Worm (Caenorhabditis elegans) whole organism, L3 larva: ENCODE results near the gene Y67H2A.7.

ENCODE experiments used
- ama-1 ChIP-seq: fragments of 150-350 bp; optimal IDR thresholded peaks from 2 replicates; lab custom pipeline; 2018
- ceh-16 ChIP-seq: sonication (generic microtip); optimal IDR thresholded peaks from 2 replicates; lab custom pipeline; 2017; ENCODE audit warnings: missing biosample characterization, missing genetic modification characterization
- ceh-82 ChIP-seq: fragments of 150-350 bp; optimal IDR thresholded peaks from 2 replicates; lab custom pipeline; 2014; ENCODE audit warnings: missing biosample characterization, missing genetic modification characterization
- daf-12 ChIP-seq: fragments of 150-350 bp; optimal IDR thresholded peaks from 2 replicates; lab custom pipeline; 2014; ENCODE audit warnings: missing biosample characterization, missing genetic modification reagents, missing genetic modification characterization
- egl-27 ChIP-seq: sonication (generic microtip); optimal IDR thresholded peaks from 4 replicates; lab custom pipeline; 2017; ENCODE audit warnings: missing biosample characterization, missing genetic modification reagents, missing genetic modification characterization
- egl-5 ChIP-seq: fragments of 150-350 bp; optimal IDR thresholded peaks from 2 replicates; lab custom pipeline; 2017; ENCODE audit warnings: missing biosample characterization, missing genetic modification reagents, missing genetic modification characterization, inconsistent platforms
- elt-1 ChIP-seq: fragments of 150-350 bp; optimal IDR thresholded peaks from 2 replicates; lab custom pipeline; 2014; ENCODE audit warnings: missing biosample characterization, missing genetic modification characterization
- elt-2 ChIP-seq: sonication (generic microtip); optimal IDR thresholded peaks from 2 replicates; lab custom pipeline; 2016; ENCODE audit warnings: missing genetic modification reagents, mild to moderate bottlenecking, missing genetic modification characterization, missing compliant biosample characterization
- elt-3 ChIP-seq, 3 experiments: fragments of 150-350 bp in 1 of 3; sonication (generic microtip) in 2 of 3; optimal IDR thresholded peaks; 2 replicates in 2 of 3; 4 replicates in 1 of 3; lab custom pipeline; 2014 to 2017; ENCODE audit warnings: missing biosample characterization in 3 of 3, missing genetic modification characterization in 3 of 3
- eor-1 ChIP-seq, 2 experiments: fragments of 150-350 bp; optimal IDR thresholded peaks; 2 replicates each; lab custom pipeline; 2014 to 2018; ENCODE audit warnings: missing biosample characterization in 2 of 2, missing genetic modification characterization in 2 of 2
- fkh-10 ChIP-seq: sonication (generic microtip); optimal IDR thresholded peaks from 2 replicates; lab custom pipeline; 2017; ENCODE audit warnings: missing biosample characterization, missing genetic modification reagents, missing genetic modification characterization
- fkh-2 ChIP-seq: fragments of 150-350 bp; optimal IDR thresholded peaks from 2 replicates; lab custom pipeline; 2014; ENCODE audit warnings: missing biosample characterization, missing genetic modification reagents, missing genetic modification characterization
- fos-1 ChIP-seq: fragments of 150-350 bp; optimal IDR thresholded peaks from 2 replicates; lab custom pipeline; 2014; ENCODE audit warnings: missing biosample characterization, missing genetic modification characterization
- hmg-11 ChIP-seq: sonication (generic microtip); optimal IDR thresholded peaks from 2 replicates; lab custom pipeline; 2016; ENCODE audit warnings: missing genetic modification characterization, missing compliant biosample characterization
- jun-1 ChIP-seq: fragments of 150-350 bp; optimal IDR thresholded peaks from 2 replicates; lab custom pipeline; 2014; ENCODE audit warnings: missing biosample characterization, missing genetic modification reagents, missing genetic modification characterization
- lin-39 ChIP-seq: fragments of 150-350 bp; optimal IDR thresholded peaks from 2 replicates; lab custom pipeline; 2018; ENCODE audit warnings: missing biosample characterization, missing genetic modification reagents, missing genetic modification characterization
- lsy-12 ChIP-seq: sonication (generic microtip); optimal IDR thresholded peaks from 2 replicates; lab custom pipeline; 2016; ENCODE audit warnings: mild to moderate bottlenecking, missing genetic modification characterization, missing compliant biosample characterization
- mdl-1 ChIP-seq: fragments of 150-350 bp; optimal IDR thresholded peaks from 2 replicates; lab custom pipeline; 2014; ENCODE audit warnings: missing biosample characterization, missing genetic modification characterization
- mml-1 ChIP-seq: fragments of 150-350 bp; sonication (generic microtip); optimal IDR thresholded peaks from 3 replicates; lab custom pipeline; 2014; ENCODE audit warnings: missing biosample characterization, missing genetic modification characterization
- nfya-1 ChIP-seq: sonication (generic microtip); optimal IDR thresholded peaks from 2 replicates; lab custom pipeline; 2017; ENCODE audit warnings: missing genetic modification characterization, mild to moderate bottlenecking, missing compliant biosample characterization, antibody characterized with exemption, moderate library complexity; ENCODE audit not compliant: insufficient read depth
- nhr-11 ChIP-seq: fragments of 150-350 bp; optimal IDR thresholded peaks from 2 replicates; lab custom pipeline; 2014; ENCODE audit warnings: missing biosample characterization, missing genetic modification characterization
- nhr-12 ChIP-seq: fragments of 150-350 bp; optimal IDR thresholded peaks from 2 replicates; lab custom pipeline; 2014; ENCODE audit warnings: missing biosample characterization, missing genetic modification characterization
- nhr-23 ChIP-seq: fragments of 150-350 bp; optimal IDR thresholded peaks from 2 replicates; lab custom pipeline; 2014; ENCODE audit warnings: missing biosample characterization, missing genetic modification reagents, missing genetic modification characterization
- nhr-237 ChIP-seq: fragments of 150-350 bp; optimal IDR thresholded peaks from 2 replicates; lab custom pipeline; 2014; ENCODE audit warnings: missing biosample characterization, missing genetic modification characterization
- nhr-25 ChIP-seq: sonication (generic microtip); optimal IDR thresholded peaks from 2 replicates; lab custom pipeline; 2017; ENCODE audit warnings: missing biosample characterization, missing genetic modification characterization
- nhr-28 ChIP-seq: fragments of 150-350 bp; optimal IDR thresholded peaks from 2 replicates; lab custom pipeline; 2014; ENCODE audit warnings: missing biosample characterization, missing genetic modification characterization
- nhr-43 ChIP-seq: sonication (generic microtip); optimal IDR thresholded peaks from 2 replicates; lab custom pipeline; 2016; ENCODE audit warnings: mild to moderate bottlenecking, missing genetic modification characterization, missing compliant biosample characterization; ENCODE audit not compliant: poor library complexity, severe bottlenecking
- nhr-67 ChIP-seq: fragments of 150-350 bp; optimal IDR thresholded peaks from 2 replicates; lab custom pipeline; 2014; ENCODE audit warnings: missing biosample characterization, missing genetic modification characterization
- nhr-76 ChIP-seq: fragments of 150-350 bp; sonication (generic microtip); optimal IDR thresholded peaks from 5 replicates; lab custom pipeline; 2014; ENCODE audit warnings: missing biosample characterization, missing genetic modification characterization
- pha-4 ChIP-seq: fragments of 150-350 bp; optimal IDR thresholded peaks from 2 replicates; lab custom pipeline; 2014; ENCODE audit warnings: missing biosample characterization, missing genetic modification reagents, missing genetic modification characterization
- pqm-1 ChIP-seq: fragments of 150-350 bp; optimal IDR thresholded peaks from 2 replicates; lab custom pipeline; 2017; ENCODE audit warnings: missing biosample characterization, missing genetic modification characterization, inconsistent platforms
- sea-2 ChIP-seq: fragments of 150-350 bp; sonication (generic microtip); optimal IDR thresholded peaks from 4 replicates; lab custom pipeline; 2014; ENCODE audit warnings: missing biosample characterization, missing genetic modification reagents, missing genetic modification characterization
- skn-1 ChIP-seq: fragments of 150-350 bp; optimal IDR thresholded peaks from 2 replicates; lab custom pipeline; 2014; ENCODE audit warnings: missing biosample characterization, missing genetic modification characterization
- snpc-4 ChIP-seq: fragments of 150-350 bp; optimal IDR thresholded peaks from 2 replicates; lab custom pipeline; 2014; ENCODE audit warnings: missing biosample characterization, missing genetic modification characterization
- tbx-2 ChIP-seq: sonication (generic microtip); optimal IDR thresholded peaks from 2 replicates; lab custom pipeline; 2016; ENCODE audit warnings: mild to moderate bottlenecking, missing genetic modification characterization, missing compliant biosample characterization
- unc-39 ChIP-seq: sonication (generic microtip); optimal IDR thresholded peaks from 4 replicates; lab custom pipeline; 2017; ENCODE audit warnings: missing biosample characterization, missing genetic modification characterization
- unc-62 ChIP-seq: fragments of 150-350 bp; sonication (generic microtip); optimal IDR thresholded peaks from 4 replicates; lab custom pipeline; 2014; ENCODE audit warnings: missing biosample characterization, missing genetic modification reagents, missing genetic modification characterization
- zag-1 ChIP-seq: fragments of 150-350 bp; optimal IDR thresholded peaks from 2 replicates; lab custom pipeline; 2014; ENCODE audit warnings: missing biosample characterization, missing genetic modification characterization
- ztf-11 ChIP-seq: fragments of 150-350 bp; optimal IDR thresholded peaks from 2 replicates; lab custom pipeline; 2014; ENCODE audit warnings: missing biosample characterization, missing genetic modification characterization
- ztf-4 ChIP-seq: fragments of 150-350 bp; optimal IDR thresholded peaks from 2 replicates; lab custom pipeline; 2014; ENCODE audit warnings: missing biosample characterization, missing genetic modification characterization

The Y67H2A.7 gene

DNA sequence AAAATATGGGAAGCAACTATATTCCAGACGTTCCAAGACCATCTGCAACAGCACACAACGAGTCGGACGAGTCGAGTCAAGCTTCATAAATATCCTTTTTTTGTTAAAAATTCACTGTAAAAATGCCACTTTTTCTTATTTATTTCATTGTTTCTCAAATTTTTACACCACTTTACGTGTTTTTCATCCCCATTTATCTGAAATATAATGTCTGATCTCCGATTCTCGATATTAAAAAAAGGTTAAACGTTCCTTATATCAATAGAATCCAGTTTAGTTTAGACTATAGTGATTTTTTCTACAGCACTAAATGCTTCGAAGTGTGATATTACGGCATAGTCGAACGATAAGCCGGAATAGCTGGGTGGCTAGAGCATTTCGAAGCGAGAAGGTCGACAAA, at the start of gene Y67H2A.7:
Gene Y67H2A.7, plus strand, starts transcription at position 301 of the 400 bp plus-strand sequence.
- TF ChIP-seq elt-2 (tag; lab: Kevin White, UChicago) (no peak), mml-1 (tag; lab: Kevin White, UChicago) (no peak), zag-1 (tag; lab: Kevin White, UChicago) (no peak), nhr-11 (tag; lab: Kevin White, UChicago) (no peak), pqm-1 (no peak), eor-1 (tag; optimal IDR thresholded peaks at IDR 0.05; lab: Kevin White, UChicago) (no peak), ztf-11 (no peak), nhr-67 (no peak), lsy-12 (tag; lab: Kevin White, UChicago) (no peak), fkh-10 (GFP tag; lab: Kevin White, UChicago) (no peak), pha-4 (tag; lab: Kevin White, UChicago) (no peak), egl-27 (tag; lab: Kevin White, UChicago) (no peak), nhr-23 (tag; lab: Kevin White, UChicago) (no peak), egl-5 (tag; lab: Kevin White, UChicago) (no peak), jun-1 (tag; lab: Kevin White, UChicago) (no peak), tbx-2 (tag; lab: Kevin White, UChicago) (no peak), nhr-76 (tag; lab: Kevin White, UChicago) (no peak), ama-1 (no peak)

DNA sequence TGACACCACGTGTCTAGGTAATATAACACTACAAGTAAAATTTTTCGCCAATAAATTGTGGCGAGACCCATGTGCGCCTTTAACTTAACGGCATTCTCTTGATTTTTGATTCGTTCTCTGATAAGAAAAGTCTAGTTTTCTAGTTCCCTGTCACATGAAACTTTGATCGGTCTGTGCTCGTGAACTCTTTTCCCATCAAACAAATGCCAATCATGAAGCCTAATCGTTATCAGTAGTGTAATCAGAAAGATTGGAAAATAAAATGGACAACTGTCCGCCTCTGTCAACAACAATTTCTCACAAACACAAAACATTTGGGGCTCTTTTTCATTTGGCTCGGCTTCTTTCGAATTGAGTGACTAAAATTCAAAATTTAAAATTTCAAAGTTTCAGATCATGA, 49.7 kb upstream of the Y67H2A.7 start, which contains the start of gene ttr-45:
Gene ttr-45, plus strand, starts transcription at position 385 of the 400 bp plus-strand sequence.
- peak; percentile 98 for TF ChIP-seq elt-2 (tag; lab: Kevin White, UChicago)
- TF ChIP-seq egl-5 (tag; lab: Kevin White, UChicago), result peak; percentile 73
- peak; percentile 24 for TF ChIP-seq nfya-1
- TF ChIP-seq jun-1 (tag; lab: Kevin White, UChicago), result peak; percentile 61
- no peak for TF ChIP-seq nhr-11 (tag; lab: Kevin White, UChicago)
- TF ChIP-seq lin-39 (tag; lab: Kevin White, UChicago), result peak; percentile 5
- TF ChIP-seq nhr-76 (tag; lab: Kevin White, UChicago), result no peak
- TF ChIP-seq pqm-1, result peak; percentile 92
- peak; percentile 52 for TF ChIP-seq pha-4 (tag; lab: Kevin White, UChicago)

DNA sequence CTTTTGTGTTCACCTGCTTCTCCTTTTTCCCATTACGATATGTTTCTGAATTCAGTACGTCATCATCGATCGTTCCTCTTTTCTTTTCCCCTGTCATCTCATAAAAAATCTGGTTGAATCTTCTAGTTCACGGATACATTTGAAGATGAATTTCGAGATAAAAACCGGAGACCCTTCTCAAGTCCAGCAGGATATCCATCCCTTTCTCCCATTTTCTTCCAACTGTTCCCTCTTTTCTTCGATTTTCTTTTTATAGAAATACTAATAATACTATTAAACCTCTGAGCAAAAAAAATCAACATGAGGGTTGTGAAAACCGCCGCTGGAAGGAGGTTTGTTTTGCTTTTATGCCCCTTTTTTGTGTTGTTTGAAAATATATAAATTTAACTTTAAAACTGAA, 47.7 kb upstream of the Y67H2A.7 start, which contains the start of gene bus-12:
Gene bus-12, plus strand, starts transcription at position 301 of the 400 bp plus-strand sequence.
- no peak for TF ChIP-seq fos-1 (tag; lab: Kevin White, UChicago)
- TF ChIP-seq, all 47 proteins: peak for 0

ce11 chrIV:13258872-13259271, 44.7 kb upstream of the Y67H2A.7 start, which contains the start of gene JC8.16:
Gene JC8.16 (plus strand): TSS chrIV:13259172.
- TF ChIP-seq jun-1 (tag; lab: Kevin White, UChicago) (no peak), nhr-12 (no peak), unc-39 (tag; lab: Kevin White, UChicago) (no peak), egl-5 (tag; lab: Kevin White, UChicago) (no peak), nhr-43 (tag; lab: Kevin White, UChicago) (no peak), snpc-4 (tag; lab: Kevin White, UChicago) (no peak), hmg-11 (tag; lab: Kevin White, UChicago) (no peak), skn-1 (tag; lab: Kevin White, UChicago) (no peak), nhr-23 (tag; lab: Kevin White, UChicago) (no peak), elt-2 (tag; lab: Kevin White, UChicago) (no peak), ceh-16 (tag; lab: Kevin White, UChicago) (no peak), zag-1 (tag; lab: Kevin White, UChicago) (no peak), lsy-12 (tag; lab: Kevin White, UChicago) (no peak), eor-1 (tag; optimal IDR thresholded peaks at IDR 0.05; lab: Kevin White, UChicago) (no peak), nhr-237 (tag; lab: Kevin White, UChicago) (no peak), ceh-82 (tag; lab: Kevin White, UChicago) (no peak), nhr-25 (no peak), mdl-1 (no peak), unc-62 (GFP tag; lab: Kevin White, UChicago) (no peak)
- TF ChIP-seq, all 47 proteins: peak for 0

ce11 chrIV:13261778-13262177, 41.8 kb upstream of the Y67H2A.7 start:
- TF ChIP-seq unc-39 (tag; lab: Kevin White, UChicago) (no peak), fkh-10 (GFP tag; lab: Kevin White, UChicago) (no peak), nhr-43 (tag; lab: Kevin White, UChicago) (no peak), fkh-2 (tag; lab: Kevin White, UChicago) (no peak), ztf-4 (tag; lab: Kevin White, UChicago) (no peak), nhr-76 (tag; lab: Kevin White, UChicago) (no peak), elt-3 (tag; optimal IDR thresholded peaks at IDR 0.05; lab: Kevin White, UChicago) (no peak), mml-1 (tag; lab: Kevin White, UChicago) (no peak), pha-4 (tag; lab: Kevin White, UChicago) (no peak), daf-12 (tag; lab: Kevin White, UChicago) (no peak), sea-2 (GFP tag; lab: Kevin White, UChicago) (no peak), elt-2 (tag; lab: Kevin White, UChicago) (no peak), nhr-23 (tag; lab: Kevin White, UChicago) (no peak), nhr-28 (tag; lab: Kevin White, UChicago) (no peak), lin-39 (tag; lab: Kevin White, UChicago) (no peak), elt-1 (tag; lab: Kevin White, UChicago) (no peak), unc-62 (GFP tag; lab: Kevin White, UChicago) (no peak), egl-5 (tag; lab: Kevin White, UChicago) (no peak), ceh-16 (tag; lab: Kevin White, UChicago) (no peak)
